Worm (Caenorhabditis elegans): ENCODE results near the gene hot-6.

ce11 chrV:11009124-11009524 lies 13.6 kb downstream of the hot-6 start:
- TF ChIP-seq elt-3 (tag; optimal IDR thresholded peaks at IDR 0.05) (no peak), unc-62 (GFP tag; optimal IDR thresholded peaks at IDR 0.05) (no peak), lin-15B (tag; optimal IDR thresholded peaks at IDR 0.05) (no peak), mdl-1 (tag; optimal IDR thresholded peaks at IDR 0.05) (no peak), lir-3 (tag; optimal IDR thresholded peaks at IDR 0.05; ENCODE audit: poor library complexity) (no peak), ces-1 (GFP tag; optimal IDR thresholded peaks at IDR 0.05) (no peak), irx-1 (tag; optimal IDR thresholded peaks at IDR 0.05) (no peak)
